Worm (Caenorhabditis elegans): ENCODE results near the gene C08F8.9.

- no peak for TF ChIP-seq ama-1 (optimal IDR thresholded peaks at IDR 0.05)
- no peak for TF ChIP-seq ref-2 (tag; optimal IDR thresholded peaks at IDR 0.05)
Measured at ce11 chrIV:11218037-11218436, 39.6 kb upstream of the C08F8.9 start, which contains the start of gene zip-6.

Measured in whole organism, late embryonic.